Worm (Caenorhabditis elegans): Measurements from ENCODE around the gene hsp-17.

DNA sequence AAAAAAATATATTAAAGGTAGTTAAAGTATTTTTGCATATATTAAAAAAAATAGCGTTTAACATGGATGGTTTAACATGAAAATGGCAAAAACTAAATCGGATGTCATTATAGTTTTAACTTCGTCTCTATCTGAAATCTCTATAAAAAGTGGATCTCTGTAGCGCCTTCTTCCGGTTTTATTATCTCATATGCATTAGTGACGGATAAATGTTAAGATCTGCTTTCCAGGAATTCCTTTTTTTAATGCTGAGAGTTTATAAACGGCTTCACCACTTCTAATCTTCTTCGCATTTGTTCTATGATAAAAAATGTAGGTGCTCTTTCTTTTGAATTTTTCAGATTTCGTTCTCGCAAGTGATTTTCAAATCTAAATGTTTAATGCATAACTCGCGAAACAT is 43.3 kb downstream of the hsp-17 start:
- TF ChIP-seq him-1 (tag; optimal IDR thresholded peaks at IDR 0.05) (no peak), dao-5 (tag; optimal IDR thresholded peaks at IDR 0.05) (no peak)
